Fruit fly (Drosophila melanogaster): ENCODE measurements around the gene NK7.1.

DNA sequence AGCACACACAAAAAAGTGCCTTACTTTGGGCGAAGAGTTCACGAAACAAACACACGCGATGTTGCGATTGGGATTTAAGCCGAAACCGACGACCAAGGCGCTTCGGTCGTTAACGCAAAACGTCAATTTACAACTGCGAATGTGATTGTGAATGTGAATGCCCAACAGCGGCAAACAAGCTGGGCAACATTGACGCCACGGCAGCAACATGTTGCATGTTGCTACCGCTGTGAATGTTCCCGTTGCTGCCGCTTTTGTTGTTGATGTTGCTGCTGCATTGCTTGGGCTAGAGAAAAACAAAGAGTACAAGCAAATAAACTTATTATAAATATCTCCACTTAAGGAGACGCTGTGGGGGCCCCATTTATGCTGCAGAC, at the start of gene NK7.1:
- TF ChIP-seq CG1620 (GFP tag; optimal IDR thresholded peaks at IDR 0.05) (no peak), pad (GFP tag; optimal IDR thresholded peaks at IDR 0.05) (no peak), CG33017 (tag; optimal IDR thresholded peaks at IDR 0.05) (no peak), toe (GFP tag; optimal IDR thresholded peaks at IDR 0.05) (no peak), Mnt (GFP tag; optimal IDR thresholded peaks at IDR 0.05) (no peak), Clk (GFP tag; optimal IDR thresholded peaks at IDR 0.05) (no peak), cic (GFP tag; optimal IDR thresholded peaks at IDR 0.05) (no peak), ovo (GFP tag; optimal IDR thresholded peaks at IDR 0.05) (no peak), kay (GFP tag; ENCODE audit: borderline replicate concordance) (no peak)

All from whole organism, adult.